Fruit fly (Drosophila melanogaster): ENCODE measurements around the gene CG43082.

CG43082 gene

dm6 chr3L:15625676-15626414, 35.8 kb upstream of the CG43082 start (continued):
- no peak for TF ChIP-seq BEAF-32 (GFP tag; optimal IDR thresholded peaks at IDR 0.05)
- peak; percentile 78 for TF ChIP-seq ranshi (GFP tag; IDR thresholded peaks at IDR 0.05)
- TF ChIP-seq esg (GFP tag; conservative IDR thresholded peaks at IDR 0.05), result peak; percentile 84
- TF ChIP-seq Six4 (GFP tag; optimal IDR thresholded peaks at IDR 0.05), result peak; percentile 83
- peak; percentile 86 for TF ChIP-seq CG17385 (GFP tag; optimal IDR thresholded peaks at IDR 0.05)
- TF ChIP-seq h (optimal IDR thresholded peaks at IDR 0.05), result no peak
- no peak for TF ChIP-seq fd102C (GFP tag; optimal IDR thresholded peaks at IDR 0.05)
- TF ChIP-seq Hr78 (GFP tag; optimal IDR thresholded peaks at IDR 0.05), result peak in 1 of 2 experiments; percentile 84
- peak; percentile 77 to 84 for TF ChIP-seq Trl (optimal IDR thresholded peaks at IDR 0.05)
- TF ChIP-seq Trl (GFP tag; optimal IDR thresholded peaks at IDR 0.05), result peak; percentile 67
- peak; percentile 79 for TF ChIP-seq ase (GFP tag; IDR thresholded peaks at IDR 0.05)
- 0 out of 3 replicates have a peak, but pooled peaks have one; percentile 13 for TF ChIP-seq CG2199 (GFP tag; IDR thresholded peaks at IDR 0.05)
- TF ChIP-seq CG8089 (GFP tag; optimal IDR thresholded peaks at IDR 0.05), result no peak
- TF ChIP-seq E2f2 (GFP tag; IDR thresholded peaks at IDR 0.05), result peak; percentile 90
- peak; percentile 87 for TF ChIP-seq slbo (GFP tag; IDR thresholded peaks at IDR 0.05)
- no peak for TF ChIP-seq Doc2 (GFP tag; IDR thresholded peaks at IDR 0.05)
- no peak for TF ChIP-seq Hey (tag; optimal IDR thresholded peaks at IDR 0.05)
- TF ChIP-seq az2 (GFP tag; optimal IDR thresholded peaks at IDR 0.05), result peak; percentile 89
- TF ChIP-seq Spps (tag; optimal IDR thresholded peaks at IDR 0.05), result peak; percentile 89
- peak; percentile 77 for TF ChIP-seq CG12071 (GFP tag; optimal IDR thresholded peaks at IDR 0.05)
- peak; percentile 50 for TF ChIP-seq her (GFP tag; optimal IDR thresholded peaks at IDR 0.05)
- peak; percentile 81 for TF ChIP-seq Rfx (GFP tag; IDR thresholded peaks at IDR 0.05)
- peak; percentile 85 for TF ChIP-seq sisA (GFP tag; IDR thresholded peaks at IDR 0.05)
- no peak for TF ChIP-seq pan (optimal IDR thresholded peaks at IDR 0.05)
- TF ChIP-seq pan (GFP tag; optimal IDR thresholded peaks at IDR 0.05 in 1 of 2, IDR thresholded peaks at IDR 0.05 in 1 of 2), result peak in 1 of 2 experiments; percentile 83
- TF ChIP-seq CG11723 (GFP tag; optimal IDR thresholded peaks at IDR 0.05), result peak; percentile 74
- peak; percentile 45; the same call in 1 of the 2 replicates for TF ChIP-seq CG17612 (GFP tag; IDR thresholded peaks at IDR 0.05)
- TF ChIP-seq CG33557 (GFP tag; optimal IDR thresholded peaks at IDR 0.05), result peak; percentile 60
- peak; percentile 73 for TF ChIP-seq Max (GFP tag; optimal IDR thresholded peaks at IDR 0.05)
- peak; percentile 71 for TF ChIP-seq CG6813 (GFP tag; optimal IDR thresholded peaks at IDR 0.05)
- peak; percentile 56 for TF ChIP-seq exex (tag; optimal IDR thresholded peaks at IDR 0.05)
- no peak for TF ChIP-seq sna (GFP tag; IDR thresholded peaks at IDR 0.05; ENCODE audit: partially characterized antibody)
- peak; percentile 70 for TF ChIP-seq Lhr (GFP tag; optimal IDR thresholded peaks at IDR 0.05)
- peak; percentile 77 for TF ChIP-seq CG3847 (GFP tag; IDR thresholded peaks at IDR 0.05)
- TF ChIP-seq nau (GFP tag; optimal IDR thresholded peaks at IDR 0.05), result peak; percentile 88
- peak; percentile 79 for TF ChIP-seq CG9932 (GFP tag; IDR thresholded peaks at IDR 0.05)
- peak; percentile 89 for TF ChIP-seq CG4820 (GFP tag; optimal IDR thresholded peaks at IDR 0.05)
- peak; percentile 97 for TF ChIP-seq CG2678 (tag; optimal IDR thresholded peaks at IDR 0.05)
- peak; percentile 67 for TF ChIP-seq ara (GFP tag; IDR thresholded peaks at IDR 0.05)
- TF ChIP-seq CG15479 (GFP tag; optimal IDR thresholded peaks at IDR 0.05), result no peak
- peak; percentile 66 for TF ChIP-seq Oaz (GFP tag; IDR thresholded peaks at IDR 0.05)
- no peak for TF ChIP-seq CG14860 (GFP tag; IDR thresholded peaks at IDR 0.05; ENCODE audit: partially characterized antibody)
- TF ChIP-seq CrebB (tag; optimal IDR thresholded peaks at IDR 0.05), result peak; percentile 52
- TF ChIP-seq Dp (GFP tag; optimal IDR thresholded peaks at IDR 0.05), result peak; percentile 89
- TF ChIP-seq odd (GFP tag; optimal IDR thresholded peaks at IDR 0.05), result peak; percentile 84
- TF ChIP-seq Pdp1 (GFP tag; optimal IDR thresholded peaks at IDR 0.05), result peak; percentile 53 to 64
- peak; percentile 90 for TF ChIP-seq trem (tag; optimal IDR thresholded peaks at IDR 0.05)
- peak; percentile 88 for TF ChIP-seq CG15011 (GFP tag; optimal IDR thresholded peaks at IDR 0.05)
- peak; percentile 75 for TF ChIP-seq H2.0 (GFP tag; IDR thresholded peaks at IDR 0.05)
- peak; percentile 72 for TF ChIP-seq sug (tag; optimal IDR thresholded peaks at IDR 0.05)
